Worm (Caenorhabditis elegans) whole organism, L4 larva: ENCODE results near the gene trap-4.

Source experiments
- aly-2 ChIP-seq: sonication (generic microtip); optimal IDR thresholded peaks from 2 replicates; lab custom pipeline; 2018; ENCODE audit warnings: missing biosample characterization, missing genetic modification characterization
- hif-1 ChIP-seq, 2 experiments: sonication (generic microtip); optimal IDR thresholded peaks; 2 replicates each; lab custom pipeline; 2016 to 2017; ENCODE audit warnings: missing compliant biosample characterization in 2 of 2, missing genetic modification characterization in 2 of 2, missing genetic modification reagents in 2 of 2, missing genotype in 2 of 2, mild to moderate bottlenecking in 1 of 2
- lin-15B ChIP-seq: fragments of 150-350 bp; sonication (generic microtip); optimal IDR thresholded peaks from 3 replicates; lab custom pipeline; 2014; ENCODE audit warnings: missing biosample characterization, missing genetic modification characterization
- mdl-1 ChIP-seq, 2 experiments: fragments of 150-350 bp in 1 of 2; sonication (generic microtip) in 1 of 2; optimal IDR thresholded peaks; 2 replicates each; lab custom pipeline; 2014 to 2017; ENCODE audit warnings: missing biosample characterization in 2 of 2, missing genetic modification characterization in 2 of 2
- nhr-237 ChIP-seq: sonication (generic microtip); optimal IDR thresholded peaks from 2 replicates; lab custom pipeline; 2017; ENCODE audit warnings: missing biosample characterization, missing genetic modification characterization
- unc-62 ChIP-seq, 3 experiments: fragments of 150-350 bp in 1 of 3; sonication (generic microtip); optimal IDR thresholded peaks in 2 of 3; peaks in 1 of 3; 1 replicate in 1 of 3; 2 replicates in 2 of 3; lab custom pipeline; 2014 to 2017; ENCODE audit warnings: missing biosample characterization in 3 of 3, missing genetic modification characterization in 3 of 3, missing genetic modification reagents in 3 of 3, missing genotype in 1 of 3
- zip-2 ChIP-seq: fragments of 150-350 bp; optimal IDR thresholded peaks from 2 replicates; lab custom pipeline; 2014; ENCODE audit warnings: missing biosample characterization, missing genetic modification characterization
- ztf-11 ChIP-seq: fragments of 150-350 bp; optimal IDR thresholded peaks from 2 replicates; lab custom pipeline; 2014; ENCODE audit warnings: missing biosample characterization, missing genetic modification characterization

- TF ChIP-seq lin-15B (tag; lab: Kevin White, UChicago) (no peak), hif-1 (tag; optimal IDR thresholded peaks at IDR 0.05; lab: Kevin White, UChicago) (peak in 1 of 2 experiments; percentile 5), mdl-1 (tag; optimal IDR thresholded peaks at IDR 0.05; lab: Kevin White, UChicago) (no peak), aly-2 (tag; lab: Kevin White, UChicago) (no peak), nhr-237 (tag; lab: Kevin White, UChicago) (no peak), zip-2 (tag; lab: Kevin White, UChicago) (no peak), ztf-11 (tag; lab: Kevin White, UChicago) (no peak), unc-62 (GFP tag; optimal IDR thresholded peaks at IDR 0.05 in 1 of 2; lab: Kevin White, UChicago) (peak in 1 of 2 experiments; percentile 41), unc-62 (tag; optimal IDR thresholded peaks at IDR 0.05; lab: Kevin White, UChicago) (no peak)
Observed at ce11 chrIII:11881549-11881948, 39.0 kb upstream of the trap-4 start.
